Fruit fly (Drosophila melanogaster) whole organism, pupa: ENCODE data around the gene CSN8.

Experiments
- CG12605 ChIP-seq: fragments of 200-800 bp; sonication (Bioruptor generic); IDR thresholded peaks from 2 replicates; pipeline ENCODE4 v1.3.6; 2022; ENCODE audit warnings: missing biosample characterization, missing genetic modification characterization
- CG14655 ChIP-seq: fragments of 200-800 bp; sonication (Bioruptor generic); optimal IDR thresholded peaks from 3 replicates; lab custom pipeline; 2017; ENCODE audit warnings: mild to moderate bottlenecking, missing biosample characterization, missing genetic modification reagents, missing genetic modification characterization
- Pif1B ChIP-seq: fragments of 200-800 bp; sonication (Bioruptor generic); optimal IDR thresholded peaks from 3 replicates; lab custom pipeline; 2016; ENCODE audit warnings: missing biosample characterization, missing genetic modification characterization
- gl ChIP-seq: fragments of 200-800 bp; sonication (Bioruptor generic); optimal IDR thresholded peaks from 2 replicates; lab custom pipeline; 2018; ENCODE audit warnings: missing biosample characterization, mild to moderate bottlenecking, missing genetic modification characterization

DNA sequence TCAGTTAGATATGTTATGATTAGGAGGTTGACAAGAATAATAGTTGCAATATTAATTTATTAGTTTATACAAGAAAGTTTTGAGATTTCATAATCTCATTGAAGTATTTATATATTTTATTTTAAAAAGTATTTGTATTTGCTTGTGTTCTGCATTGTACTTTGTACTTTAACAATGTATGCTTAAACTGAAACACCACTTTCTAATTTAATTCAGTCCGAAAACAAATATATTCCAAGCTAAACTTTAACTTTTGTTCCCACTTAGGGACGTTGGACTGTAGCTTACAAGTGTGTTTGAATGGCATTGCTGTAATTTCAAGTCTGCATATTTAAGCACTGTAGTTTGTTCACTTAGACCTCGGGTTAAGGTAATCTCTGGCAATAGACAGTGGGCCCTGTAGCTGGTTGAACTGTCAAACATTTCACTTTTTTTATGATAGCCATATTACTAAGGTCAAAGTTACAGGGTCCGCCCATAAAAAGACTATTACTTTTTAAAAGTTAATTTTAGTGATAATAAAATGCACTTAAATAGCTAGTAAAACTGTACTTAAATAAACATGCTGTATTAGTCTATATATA lies 6.8 kb downstream of the CSN8 start:
- TF ChIP-seq CG14655 (GFP tag; lab: Kevin White, UChicago) (no peak), gl (tag; lab: Kevin White, UChicago) (no peak), Pif1B (GFP tag; lab: Kevin White, UChicago) (no peak), CG12605 (GFP tag; lab: Robert Waterston, UW) (no peak)
